Fruit fly (Drosophila melanogaster) Kc167 (cell line): ENCODE results near the gene amd.

ENCODE experiments used
- Myc ChIP-seq: fragments of >200 bp; optimal IDR thresholded peaks from 2 replicates; lab custom pipeline; 2017; ENCODE audit warnings: missing external identifiers
- h ChIP-seq: fragments of >200 bp; optimal IDR thresholded peaks from 3 replicates; lab custom pipeline; 2018; ENCODE audit warnings: missing external identifiers
- insv ChIP-seq: fragments of >200 bp; optimal IDR thresholded peaks from 3 replicates; lab custom pipeline; 2018; ENCODE audit warnings: missing external identifiers
- psq ChIP-seq: fragments of >200 bp; optimal IDR thresholded peaks from 2 replicates; lab custom pipeline; 2017; ENCODE audit warnings: missing external identifiers
- ttk ChIP-seq: sonication (Bioruptor generic); optimal IDR thresholded peaks from 2 replicates; lab custom pipeline; 2017; ENCODE audit warnings: missing external identifiers

DNA sequence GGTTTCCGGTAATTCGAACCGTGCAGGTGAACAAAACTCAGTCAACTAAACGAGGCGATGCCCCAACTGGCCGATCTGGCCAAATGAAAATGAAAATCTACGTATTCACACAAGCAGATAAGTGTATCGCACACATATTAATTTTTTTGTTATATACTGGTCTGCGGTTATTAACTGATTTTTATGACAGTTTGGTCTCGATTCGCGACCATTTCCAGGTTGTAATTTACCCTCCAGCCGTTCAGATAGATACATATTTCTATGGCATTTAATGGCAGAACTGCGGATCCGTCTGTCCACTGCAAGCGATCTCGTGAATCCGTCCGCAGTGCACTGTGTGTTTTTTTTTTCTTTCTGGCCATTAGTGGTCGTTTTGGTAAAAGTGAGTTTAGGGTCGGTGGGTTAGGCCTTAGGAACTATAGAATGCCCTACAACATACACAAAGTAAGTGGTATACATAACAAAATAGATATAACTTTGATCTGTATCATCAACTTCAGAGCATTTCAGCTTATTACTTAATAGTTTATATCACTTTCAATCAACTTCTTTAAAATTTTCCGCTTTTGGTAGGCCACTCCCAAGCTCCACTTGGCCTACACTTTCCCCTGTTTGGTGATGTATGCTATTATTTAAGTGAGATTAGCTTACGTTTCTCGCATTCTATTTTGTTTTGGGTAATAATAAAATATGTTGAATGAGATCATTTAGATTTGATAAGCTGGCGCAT lies 35.7 kb upstream of the amd start, which contains the start of gene CG17572:
- no peak for TF ChIP-seq ttk (lab: Kevin White, UChicago)
- no peak for TF ChIP-seq psq (lab: Kevin White, UChicago)
- no peak for TF ChIP-seq h (lab: Kevin White, UChicago)
- no peak for TF ChIP-seq Myc (lab: Kevin White, UChicago)
- TF ChIP-seq insv (lab: Kevin White, UChicago) = no peak
